Fruit fly (Drosophila melanogaster) whole organism, embryonic: ENCODE measurements around the gene Atg5.

Experiments used
- CG10654 ChIP-seq: fragments of 200-800 bp; sonication (Bioruptor generic); optimal IDR thresholded peaks from 2 replicates; lab custom pipeline; 2016; ENCODE audit warnings: missing biosample characterization, missing genetic modification characterization
- CG10979 ChIP-seq: fragments of 200-800 bp; sonication (Bioruptor generic); optimal IDR thresholded peaks from 2 replicates; lab custom pipeline; 2018; ENCODE audit warnings: missing biosample characterization, mild to moderate bottlenecking, missing genetic modification characterization, moderate library complexity
- CG11398 ChIP-seq: fragments of 200-800 bp; sonication (Bioruptor generic); optimal IDR thresholded peaks from 2 replicates; lab custom pipeline; 2016; ENCODE audit warnings: missing biosample characterization, missing genetic modification characterization
- CG11456 ChIP-seq: fragments of 200-800 bp; sonication (Bioruptor generic); IDR thresholded peaks from 3 replicates; pipeline ENCODE4 v1.3.6; 2022; ENCODE audit warnings: missing biosample characterization, missing genetic modification characterization
- CG13123 ChIP-seq: fragments of 200-800 bp; sonication (Bioruptor generic); optimal IDR thresholded peaks from 2 replicates; lab custom pipeline; 2016; ENCODE audit warnings: missing biosample characterization, missing genetic modification characterization
- CG13287 ChIP-seq: fragments of 200-800 bp; sonication (Bioruptor generic); IDR thresholded peaks from 2 replicates; pipeline ENCODE4 v1.3.6; 2022; ENCODE audit warnings: missing biosample characterization, missing genetic modification characterization; ENCODE audit not compliant: partially characterized antibody
- CG14050 ChIP-seq: fragments of 200-800 bp; sonication (Bioruptor generic); IDR thresholded peaks from 3 replicates; pipeline ENCODE4 v1.3.6; 2022; ENCODE audit warnings: missing biosample characterization, missing genetic modification characterization
- CG15269 ChIP-seq: fragments of 200-800 bp; sonication (Bioruptor generic); optimal IDR thresholded peaks from 2 replicates; lab custom pipeline; 2018; ENCODE audit warnings: missing biosample characterization, mild to moderate bottlenecking, missing genetic modification characterization, moderate library complexity
- CG1603 ChIP-seq: fragments of 200-800 bp; sonication (Bioruptor generic); optimal IDR thresholded peaks from 2 replicates; lab custom pipeline; 2019; ENCODE audit warnings: missing biosample characterization, mild to moderate bottlenecking, missing genetic modification characterization, moderate library complexity
- CG16779 ChIP-seq: fragments of 200-800 bp; sonication (Bioruptor generic); IDR thresholded peaks from 2 replicates; pipeline ENCODE4 v1.3.6; 2022; ENCODE audit warnings: missing biosample characterization, missing genetic modification characterization
- CG1792 ChIP-seq: fragments of 200-800 bp; sonication (Bioruptor generic); optimal IDR thresholded peaks from 2 replicates; lab custom pipeline; 2016; ENCODE audit warnings: missing biosample characterization, missing genetic modification characterization
- CG2202 ChIP-seq: fragments of 200-800 bp; sonication (Bioruptor generic); optimal IDR thresholded peaks from 2 replicates; lab custom pipeline; 2018; ENCODE audit warnings: missing biosample characterization, mild to moderate bottlenecking, missing genetic modification characterization
- CG3163 ChIP-seq: fragments of 200-800 bp; sonication (Bioruptor generic); optimal IDR thresholded peaks from 3 replicates; lab custom pipeline; 2016; ENCODE audit warnings: missing biosample characterization, missing genetic modification characterization
- CG32532 ChIP-seq: fragments of 200-800 bp; sonication (Bioruptor generic); IDR thresholded peaks from 2 replicates; pipeline ENCODE4 v1.3.6; 2022; ENCODE audit warnings: missing biosample characterization, missing genetic modification characterization
- CG33557 ChIP-seq: fragments of 200-800 bp; sonication (Bioruptor generic); optimal IDR thresholded peaks from 2 replicates; lab custom pipeline; 2019; ENCODE audit warnings: missing biosample characterization, mild to moderate bottlenecking, missing genetic modification characterization, moderate library complexity
- CG4360 ChIP-seq: fragments of 200-800 bp; sonication (Bioruptor generic); IDR thresholded peaks from 2 replicates; pipeline ENCODE4 v1.3.6; 2022; ENCODE audit warnings: missing biosample characterization, missing genetic modification characterization
- CG43689 ChIP-seq: fragments of 200-800 bp; sonication (Bioruptor generic); IDR thresholded peaks from 2 replicates; pipeline ENCODE4 v1.3.6; 2022; ENCODE audit warnings: missing biosample characterization, missing genetic modification characterization
- CG4404 ChIP-seq: fragments of 200-800 bp; sonication (Bioruptor generic); IDR thresholded peaks from 2 replicates; pipeline ENCODE4 v1.3.6; 2022; ENCODE audit warnings: missing biosample characterization, missing genetic modification characterization
- CG6175 ChIP-seq: fragments of 200-800 bp; sonication (Bioruptor generic); IDR thresholded peaks from 3 replicates; pipeline ENCODE4 v1.3.6; 2022; ENCODE audit warnings: missing biosample characterization, missing genetic modification characterization
- CG6654 ChIP-seq: fragments of 200-800 bp; sonication (Bioruptor generic); optimal IDR thresholded peaks from 2 replicates; lab custom pipeline; 2017; ENCODE audit warnings: missing biosample characterization, mild to moderate bottlenecking, missing genetic modification characterization
- CG6689 ChIP-seq: fragments of 200-800 bp; sonication (Bioruptor generic); IDR thresholded peaks from 2 replicates; pipeline ENCODE4 v1.3.6; 2022; ENCODE audit warnings: missing biosample characterization, missing genetic modification characterization
- CG6813 ChIP-seq: fragments of 200-800 bp; sonication (Bioruptor generic); optimal IDR thresholded peaks from 2 replicates; lab custom pipeline; 2017; ENCODE audit warnings: missing biosample characterization, missing genetic modification characterization, mild to moderate bottlenecking, moderate library complexity, missing genetic modification reagents
- CG6854 ChIP-seq: fragments of 200-800 bp; sonication (Bioruptor generic); optimal IDR thresholded peaks from 3 replicates; lab custom pipeline; 2017; ENCODE audit warnings: missing biosample characterization, mild to moderate bottlenecking, missing genetic modification characterization
- CG9817 ChIP-seq: fragments of 200-800 bp; sonication (Bioruptor generic); optimal IDR thresholded peaks from 2 replicates; lab custom pipeline; 2018; ENCODE audit warnings: missing biosample characterization, mild to moderate bottlenecking, missing genetic modification characterization, moderate library complexity
- CTCF ChIP-seq: fragments of 200-800 bp; sonication (Bioruptor generic); optimal IDR thresholded peaks from 2 replicates; lab custom pipeline; 2017; ENCODE audit warnings: missing biosample characterization, mild to moderate bottlenecking, missing genetic modification characterization, moderate library complexity
- D19A ChIP-seq: fragments of 200-800 bp; optimal IDR thresholded peaks from 3 replicates; lab custom pipeline; 2019; ENCODE audit warnings: missing biosample characterization, mild to moderate bottlenecking, missing genetic modification characterization, moderate library complexity
- Dfd ChIP-seq, 2 experiments: fragments of >200 bp; optimal IDR thresholded peaks; 2 replicates each; lab custom pipeline; 2017; ENCODE audit warnings: missing biosample characterization in 2 of 2, missing genetic modification characterization in 2 of 2
- Hmr ChIP-seq: fragments of 200-800 bp; sonication (Bioruptor generic); optimal IDR thresholded peaks from 3 replicates; lab custom pipeline; 2017; ENCODE audit warnings: mild to moderate bottlenecking, missing biosample characterization, missing genetic modification reagents, missing genetic modification characterization
- Hmx ChIP-seq: fragments of 200-800 bp; sonication (Bioruptor generic); optimal IDR thresholded peaks from 2 replicates; lab custom pipeline; 2016; ENCODE audit warnings: missing biosample characterization, missing genetic modification characterization
- Hr3 ChIP-seq: fragments of 200-800 bp; sonication (Bioruptor generic); optimal IDR thresholded peaks from 3 replicates; lab custom pipeline; 2016; ENCODE audit warnings: missing biosample characterization, missing genetic modification characterization
- Hsf ChIP-seq: fragments of 200-800 bp; sonication (Bioruptor generic); optimal IDR thresholded peaks from 3 replicates; lab custom pipeline; 2016; ENCODE audit warnings: missing biosample characterization, missing genetic modification characterization
- NfI ChIP-seq: fragments of 200-800 bp; sonication (Bioruptor generic); optimal IDR thresholded peaks from 3 replicates; lab custom pipeline; 2018; ENCODE audit warnings: missing biosample characterization, mild to moderate bottlenecking, missing genetic modification characterization, moderate library complexity
- Oaz ChIP-seq: fragments of 200-800 bp; sonication (Bioruptor generic); IDR thresholded peaks from 2 replicates; pipeline ENCODE4 v1.3.6; 2022; ENCODE audit warnings: missing biosample characterization, missing genetic modification characterization
- Spps ChIP-seq: fragments of 200-800 bp; sonication (Bioruptor generic); optimal IDR thresholded peaks from 2 replicates; lab custom pipeline; 2018; ENCODE audit warnings: missing biosample characterization, mild to moderate bottlenecking, missing genetic modification characterization
- TFAM ChIP-seq: fragments of 200-800 bp; sonication (Bioruptor generic); optimal IDR thresholded peaks from 2 replicates; lab custom pipeline; 2017; ENCODE audit warnings: missing biosample characterization, missing genetic modification characterization, inconsistent platforms
- ase ChIP-seq: fragments of 200-800 bp; sonication (Bioruptor generic); IDR thresholded peaks from 3 replicates; pipeline ENCODE4 v1.3.6; 2022; ENCODE audit warnings: missing biosample characterization, missing genetic modification characterization
- bab2 ChIP-seq: fragments of 200-800 bp; sonication (Bioruptor generic); optimal IDR thresholded peaks from 2 replicates; lab custom pipeline; 2016; ENCODE audit warnings: missing biosample characterization, missing genetic modification characterization
- bcd ChIP-seq: fragments of 200-800 bp; sonication (Bioruptor generic); optimal IDR thresholded peaks from 2 replicates; lab custom pipeline; 2017; ENCODE audit warnings: missing biosample characterization, mild to moderate bottlenecking, missing genetic modification characterization
- crol ChIP-seq: fragments of 200-800 bp; sonication (Bioruptor generic); IDR thresholded peaks from 2 replicates; pipeline ENCODE4 v1.3.6; 2022; ENCODE audit warnings: missing biosample characterization, missing genetic modification characterization
- en ChIP-seq: fragments of 200-800 bp; sonication (Bioruptor generic); optimal IDR thresholded peaks from 2 replicates; lab custom pipeline; 2016; ENCODE audit warnings: missing biosample characterization, missing genetic modification characterization
- jigr1 ChIP-seq: fragments of 200-800 bp; sonication (Bioruptor generic); IDR thresholded peaks from 3 replicates; pipeline ENCODE4 v1.3.6; 2022; ENCODE audit warnings: missing biosample characterization, missing genetic modification characterization
- klu ChIP-seq: fragments of 200-800 bp; sonication (Bioruptor generic); IDR thresholded peaks from 2 replicates; pipeline ENCODE4 v1.3.6; 2022; ENCODE audit warnings: missing biosample characterization, missing genetic modification characterization
- lab ChIP-seq: fragments of 200-800 bp; sonication (Bioruptor generic); optimal IDR thresholded peaks from 3 replicates; lab custom pipeline; 2017; ENCODE audit warnings: missing biosample characterization, missing genetic modification characterization, mild to moderate bottlenecking, moderate library complexity, missing genetic modification reagents
- pfk ChIP-seq: fragments of 200-800 bp; sonication (Bioruptor generic); optimal IDR thresholded peaks from 2 replicates; lab custom pipeline; 2018; ENCODE audit warnings: missing biosample characterization, mild to moderate bottlenecking, missing genetic modification characterization, moderate library complexity
- sens ChIP-seq: fragments of 200-800 bp; sonication (Bioruptor generic); peaks from one replicate; lab custom pipeline; 2016; ENCODE audit warnings: missing biosample characterization, missing genetic modification characterization
- sim ChIP-seq: fragments of 200-800 bp; sonication (Bioruptor generic); IDR thresholded peaks from 2 replicates; pipeline ENCODE4 v1.3.6; 2022; ENCODE audit warnings: missing biosample characterization, missing genetic modification characterization
- so ChIP-seq: fragments of 200-800 bp; sonication (Bioruptor generic); IDR thresholded peaks from 3 replicates; pipeline ENCODE4 v1.3.6; 2022; ENCODE audit warnings: missing biosample characterization, missing genetic modification characterization
- sr ChIP-seq: fragments of 200-800 bp; sonication (Bioruptor generic); IDR thresholded peaks from 3 replicates; pipeline ENCODE4 v1.3.6; 2022; ENCODE audit warnings: missing biosample characterization, missing genetic modification characterization
- toy ChIP-seq: fragments of 200-800 bp; sonication (Bioruptor generic); IDR thresholded peaks from 2 replicates; pipeline ENCODE4 v1.3.6; 2022; ENCODE audit warnings: missing biosample characterization, missing genetic modification characterization
- ttk ChIP-seq: fragments of 200-800 bp; sonication (Bioruptor generic); IDR thresholded peaks from 2 replicates; pipeline ENCODE4 v2.1.2; 2022; ENCODE audit warnings: missing biosample characterization, missing genetic modification characterization
- usp ChIP-seq: fragments of >200 bp; optimal IDR thresholded peaks from 2 replicates; lab custom pipeline; 2017; ENCODE audit warnings: missing biosample characterization, missing genetic modification characterization
- zfh2 ChIP-seq: fragments of 200-800 bp; sonication (Bioruptor generic); optimal IDR thresholded peaks from 2 replicates; lab custom pipeline; 2016; ENCODE audit warnings: missing biosample characterization, missing genetic modification characterization

The Atg5 gene

DNA sequence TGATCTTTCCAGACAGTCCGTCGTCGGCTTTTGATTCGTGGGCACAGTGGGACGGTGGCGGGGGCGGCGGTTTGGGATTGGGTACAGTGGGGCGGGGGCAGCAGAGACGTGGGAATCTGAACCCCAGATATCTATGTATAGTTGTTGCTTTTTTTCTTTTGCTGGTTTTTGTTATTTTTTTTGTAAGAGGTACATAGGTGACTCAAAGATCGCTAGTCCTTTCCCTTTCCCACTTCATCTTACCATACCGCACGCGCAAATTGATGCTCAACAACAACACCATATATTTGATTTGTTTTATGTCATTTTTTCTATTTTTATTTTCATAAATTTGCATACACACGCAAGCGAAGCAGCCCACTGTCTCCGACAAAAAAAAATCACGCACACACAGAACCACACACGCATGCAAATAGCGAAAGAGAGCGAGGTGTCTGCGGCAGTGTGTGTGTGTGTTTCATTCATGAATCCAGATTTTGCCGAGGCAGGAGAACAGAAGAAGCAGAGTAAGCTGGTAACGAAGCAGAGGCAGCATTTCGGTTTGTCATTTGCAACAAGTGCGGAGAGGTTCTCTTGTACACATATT, 17.7 kb downstream of the Atg5 start (continued):
- TF ChIP-seq ttk (GFP tag; lab: Robert Waterston, UW) (peak; percentile 15; the same call in 1 of the 2 replicates), bcd (GFP tag; lab: Kevin White, UChicago) (peak; percentile 54), CG33557 (GFP tag; lab: Kevin White, UChicago) (peak; percentile 22), bab2 (GFP tag; lab: Kevin White, UChicago) (peak; percentile 20), CG10654 (peak; percentile 1), jigr1 (peak; percentile 50; the same call in 1 of the 3 replicates), sim (GFP tag; lab: Robert Waterston, UW) (no peak), pfk (no peak), Spps (tag; lab: Kevin White, UChicago) (peak; percentile 55), crol (GFP tag; lab: Robert Waterston, UW) (peak; percentile 83), CG6654 (GFP tag; lab: Kevin White, UChicago) (peak; percentile 45), CTCF (GFP tag; lab: Kevin White, UChicago) (no peak), so (GFP tag; lab: Robert Waterston, UW) (no peak), CG11398 (GFP tag; lab: Kevin White, UChicago) (no peak), CG16779 (GFP tag; lab: Robert Waterston, UW) (no peak), Hr3 (peak; percentile 30), TFAM (GFP tag; lab: Kevin White, UChicago) (no peak), CG1792 (GFP tag; lab: Kevin White, UChicago) (no peak), CG9817 (no peak), ase (GFP tag; lab: Robert Waterston, UW) (peak; percentile 53; the same call in 1 of the 3 replicates), CG6175 (GFP tag; lab: Robert Waterston, UW) (no peak; the same call in 2 of the 3 replicates), D19A (tag; lab: Kevin White, UChicago) (peak; percentile 20), NfI (GFP tag; lab: Kevin White, UChicago) (peak; percentile 33), CG11456 (GFP tag; lab: Robert Waterston, UW) (peak; percentile 60; the same call in 1 of the 3 replicates), CG6689 (peak; percentile 63; the same call in 1 of the 2 replicates), CG6854 (GFP tag; lab: Kevin White, UChicago) (peak; percentile 4), Oaz (GFP tag; lab: Robert Waterston, UW) (no peak), CG3163 (GFP tag; lab: Kevin White, UChicago) (peak; percentile 26), CG43689 (GFP tag; lab: Robert Waterston, UW) (no peak), Hsf (peak; percentile 33), Hmr (GFP tag; lab: Kevin White, UChicago) (peak; percentile 48), CG6813 (GFP tag; lab: Kevin White, UChicago) (peak; percentile 48), CG1603 (tag; lab: Kevin White, UChicago) (peak; percentile 24), Hmx (no peak), CG15269 (tag; lab: Kevin White, UChicago) (peak; percentile 49), Dfd (GFP tag; optimal IDR thresholded peaks at IDR 0.05; lab: Kevin White, UChicago) (no peak), CG32532 (peak; percentile 40; the same call in 1 of the 2 replicates), CG10979 (tag; lab: Kevin White, UChicago) (peak; percentile 65), CG2202 (tag; lab: Kevin White, UChicago) (peak; percentile 44), CG13287 (GFP tag; lab: Robert Waterston, UW) (no peak), klu (peak; percentile 27; the same call in 1 of the 2 replicates), CG4404 (peak; percentile 40; the same call in 1 of the 2 replicates), CG13123 (GFP tag; lab: Kevin White, UChicago) (no peak), CG14050 (GFP tag; lab: Robert Waterston, UW) (peak; percentile 12; the same call in 1 of the 3 replicates), toy (GFP tag; lab: Robert Waterston, UW) (no peak), CG4360 (peak; percentile 55; the same call in 1 of the 2 replicates), zfh2 (no peak), sr (GFP tag; lab: Robert Waterston, UW) (peak; percentile 60; the same call in 2 of the 3 replicates), usp (GFP tag; lab: Kevin White, UChicago) (no peak), lab (GFP tag; lab: Kevin White, UChicago) (peak; percentile 49), sens (GFP tag; lab: Kevin White, UChicago) (peak; percentile 86), en (GFP tag; lab: Kevin White, UChicago) (no peak)
